Fruit fly (Drosophila melanogaster): ENCODE measurements around the gene CG15564.

CG15564 gene

DNA sequence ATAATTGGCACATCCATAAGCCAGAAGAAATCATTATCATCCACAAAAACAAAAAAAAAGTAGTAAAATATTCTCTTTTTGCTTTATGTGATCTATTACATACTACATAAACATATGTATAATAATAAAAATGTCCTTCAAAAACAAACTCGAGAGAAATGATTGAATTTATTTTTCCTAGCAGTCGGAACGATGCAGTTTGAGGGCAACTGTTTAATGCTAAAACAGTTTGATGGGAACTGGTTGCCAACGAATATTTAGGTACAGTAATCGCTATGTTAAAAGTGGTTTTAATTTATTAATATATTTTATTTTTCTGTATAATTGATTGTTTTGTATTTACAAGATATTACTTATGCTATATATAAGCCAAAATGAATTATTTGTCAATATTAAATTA is 4.0 kb downstream of the CG15564 start:
- TF ChIP-seq Ets96B (tag; optimal IDR thresholded peaks at IDR 0.05) (no peak), CG6276 (GFP tag; optimal IDR thresholded peaks at IDR 0.05) (no peak), CG8119 (GFP tag; IDR thresholded peaks at IDR 0.05) (no peak), CG7368 (GFP tag; optimal IDR thresholded peaks at IDR 0.05) (no peak), achi (GFP tag; optimal IDR thresholded peaks at IDR 0.05) (no peak), vri (GFP tag; optimal IDR thresholded peaks at IDR 0.05) (no peak), ss (GFP tag; optimal IDR thresholded peaks at IDR 0.05) (no peak), topi (GFP tag; optimal IDR thresholded peaks at IDR 0.05) (no peak), Eip93F (GFP tag; optimal IDR thresholded peaks at IDR 0.05) (no peak), CG32006 (GFP tag; optimal IDR thresholded peaks at IDR 0.05) (no peak), CG6163 (GFP tag; IDR thresholded peaks at IDR 0.05) (no peak), CG8632 (GFP tag; optimal IDR thresholded peaks at IDR 0.05) (no peak), dsx (GFP tag; optimal IDR thresholded peaks at IDR 0.05; ENCODE audit: poor library complexity, severe bottlenecking) (no peak), CG10631 (GFP tag; optimal IDR thresholded peaks at IDR 0.05) (no peak)

DNA sequence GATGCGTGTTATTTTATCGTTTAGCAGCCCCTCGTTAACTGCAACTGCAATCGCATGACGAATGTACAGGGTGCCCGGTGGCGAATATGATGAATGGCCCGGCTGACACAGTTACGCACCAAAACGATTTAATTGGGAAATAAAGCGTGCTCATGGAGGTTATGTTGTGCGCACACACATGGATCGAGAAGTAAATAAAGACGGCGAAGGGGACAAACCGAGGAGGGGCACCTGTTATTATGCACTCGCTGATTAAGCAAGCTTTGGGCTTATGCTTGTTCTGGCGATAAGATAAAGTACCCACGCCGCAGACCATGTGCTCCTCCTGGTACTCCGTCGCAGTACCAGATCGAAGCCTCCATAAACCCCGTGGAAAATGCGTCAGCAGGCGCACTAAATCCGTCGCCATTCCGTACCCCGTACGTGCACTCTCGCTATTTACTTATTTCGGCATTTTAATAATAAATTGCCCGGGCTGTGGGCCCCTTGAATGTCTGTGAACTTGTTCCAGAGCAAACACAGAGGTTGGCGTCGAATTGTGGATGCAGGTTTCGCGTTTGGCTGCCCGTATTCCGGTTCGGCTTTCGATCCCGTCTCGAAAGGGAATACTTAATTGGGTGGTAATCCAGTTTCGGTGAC is 10.0 kb downstream of the CG15564 start:
- TF ChIP-seq CG31627 (GFP tag; optimal IDR thresholded peaks at IDR 0.05) (peak; percentile 73), CG6276 (GFP tag; optimal IDR thresholded peaks at IDR 0.05) (no peak), Gug (GFP tag; IDR thresholded peaks at IDR 0.05) (0 out of 2 replicates have a peak, but pooled peaks have one; percentile 25), CG8319 (GFP tag; optimal IDR thresholded peaks at IDR 0.05) (peak; percentile 52), Ets96B (tag; optimal IDR thresholded peaks at IDR 0.05) (no peak), fd59A (GFP tag; optimal IDR thresholded peaks at IDR 0.05) (peak; percentile 8), Sox14 (GFP tag; optimal IDR thresholded peaks at IDR 0.05) (no peak), acj6 (GFP tag; optimal IDR thresholded peaks at IDR 0.05) (peak; percentile 55), CG34406 (GFP tag; optimal IDR thresholded peaks at IDR 0.05) (peak; percentile 84), CG3919 (GFP tag; optimal IDR thresholded peaks at IDR 0.05) (no peak), cyc (GFP tag; optimal IDR thresholded peaks at IDR 0.05) (peak; percentile 59), ss (GFP tag; optimal IDR thresholded peaks at IDR 0.05) (no peak), Blimp-1 (GFP tag; optimal IDR thresholded peaks at IDR 0.05) (peak; percentile 24), spab (GFP tag; optimal IDR thresholded peaks at IDR 0.05) (no peak), svp (GFP tag) (peak; percentile 91), CG6792 (GFP tag; optimal IDR thresholded peaks at IDR 0.05) (peak; percentile 81), Met (GFP tag; optimal IDR thresholded peaks at IDR 0.05) (peak; percentile 85), CG16779 (tag; optimal IDR thresholded peaks at IDR 0.05) (no peak), CG6163 (GFP tag; IDR thresholded peaks at IDR 0.05) (peak; percentile 69; the same call in 2 of the 3 replicates), CG9139 (GFP tag; optimal IDR thresholded peaks at IDR 0.05) (no peak), Sox102F (GFP tag; optimal IDR thresholded peaks at IDR 0.05) (peak; percentile 86), fd85E (GFP tag; optimal IDR thresholded peaks at IDR 0.05) (peak; percentile 7), CG7368 (GFP tag; optimal IDR thresholded peaks at IDR 0.05) (peak; percentile 60), CG11294 (GFP tag; IDR thresholded peaks at IDR 0.05) (no peak; the same call in 1 of the 2 replicates), dsx (GFP tag; optimal IDR thresholded peaks at IDR 0.05; ENCODE audit: poor library complexity, severe bottlenecking) (no peak), Ets21C (GFP tag; optimal IDR thresholded peaks at IDR 0.05) (peak; percentile 58), Lpt (GFP tag; optimal IDR thresholded peaks at IDR 0.05) (peak; percentile 40), CG11902 (GFP tag; optimal IDR thresholded peaks at IDR 0.05) (peak; percentile 28), Smox (GFP tag; optimal IDR thresholded peaks at IDR 0.05) (peak; percentile 77), lz (GFP tag; optimal IDR thresholded peaks at IDR 0.05) (peak; percentile 80), esn (GFP tag; optimal IDR thresholded peaks at IDR 0.05) (peak; percentile 83), Sox15 (GFP tag; optimal IDR thresholded peaks at IDR 0.05) (peak; percentile 50), CG1621 (tag; optimal IDR thresholded peaks at IDR 0.05) (no peak), CG6854 (GFP tag; optimal IDR thresholded peaks at IDR 0.05) (peak; percentile 39), vri (GFP tag; optimal IDR thresholded peaks at IDR 0.05) (peak; percentile 94), CG8632 (GFP tag; optimal IDR thresholded peaks at IDR 0.05) (peak; percentile 67), Eip78C (GFP tag) (peak; percentile 89), Hr4 (GFP tag; optimal IDR thresholded peaks at IDR 0.05) (peak; percentile 45), CG10669 (GFP tag; optimal IDR thresholded peaks at IDR 0.05) (no peak), salr (GFP tag; optimal IDR thresholded peaks at IDR 0.05) (no peak), topi (GFP tag; optimal IDR thresholded peaks at IDR 0.05) (peak; percentile 72), Hr39 (GFP tag; optimal IDR thresholded peaks at IDR 0.05) (peak; percentile 68), CG32006 (GFP tag; optimal IDR thresholded peaks at IDR 0.05) (no peak), eg (GFP tag; IDR thresholded peaks at IDR 0.05) (peak; percentile 73; the same call in 2 of the 3 replicates)

Data from whole organism, prepupa.